Fruit fly (Drosophila melanogaster): ENCODE measurements around the gene Cht6.

The Cht6 gene

dm6 chrX:9993427-9994218 lies 23.0 kb upstream of the Cht6 start (continued):
- TF ChIP-seq Blimp-1 (GFP tag; optimal IDR thresholded peaks at IDR 0.05) (peak; percentile 76), acj6 (GFP tag; optimal IDR thresholded peaks at IDR 0.05) (peak; percentile 26), ss (GFP tag; optimal IDR thresholded peaks at IDR 0.05) (peak; percentile 63 to 71), CG10669 (GFP tag; optimal IDR thresholded peaks at IDR 0.05) (peak; percentile 12), CG3032 (tag; optimal IDR thresholded peaks at IDR 0.05) (no peak), CG11762 (GFP tag; optimal IDR thresholded peaks at IDR 0.05; ENCODE audit: insufficient read depth) (no peak), CG9139 (GFP tag; optimal IDR thresholded peaks at IDR 0.05) (no peak), achi (GFP tag; optimal IDR thresholded peaks at IDR 0.05) (no peak), CG10631 (GFP tag; optimal IDR thresholded peaks at IDR 0.05) (peak; percentile 11), CG32006 (GFP tag; optimal IDR thresholded peaks at IDR 0.05) (peak; percentile 59), Hr38 (GFP tag; optimal IDR thresholded peaks at IDR 0.05) (no peak), CG6163 (GFP tag; IDR thresholded peaks at IDR 0.05) (peak; percentile 8; the same call in 2 of the 3 replicates), CG6854 (GFP tag; optimal IDR thresholded peaks at IDR 0.05) (no peak), spab (GFP tag; optimal IDR thresholded peaks at IDR 0.05) (peak; percentile 7), eg (GFP tag; IDR thresholded peaks at IDR 0.05) (peak; percentile 65), CG6792 (GFP tag; optimal IDR thresholded peaks at IDR 0.05) (no peak), CG7368 (GFP tag; optimal IDR thresholded peaks at IDR 0.05) (no peak), net (GFP tag; optimal IDR thresholded peaks at IDR 0.05) (peak; percentile 24), CG1621 (tag; optimal IDR thresholded peaks at IDR 0.05) (no peak), CG31627 (GFP tag; optimal IDR thresholded peaks at IDR 0.05) (peak; percentile 36), Sox102F (GFP tag; optimal IDR thresholded peaks at IDR 0.05) (no peak), dsx (GFP tag; optimal IDR thresholded peaks at IDR 0.05; ENCODE audit: poor library complexity, severe bottlenecking) (no peak), Smox (GFP tag; optimal IDR thresholded peaks at IDR 0.05) (peak; percentile 1), Eip78C (GFP tag) (peak; percentile 74), CG6808 (GFP tag; optimal IDR thresholded peaks at IDR 0.05) (no peak), svp (GFP tag) (peak; percentile 64)

- TF ChIP-seq CG6163 (GFP tag; IDR thresholded peaks at IDR 0.05) (no peak), svp (GFP tag) (no peak), lz (GFP tag; optimal IDR thresholded peaks at IDR 0.05) (no peak), CG6276 (GFP tag; optimal IDR thresholded peaks at IDR 0.05) (no peak), dsx (GFP tag; optimal IDR thresholded peaks at IDR 0.05; ENCODE audit: poor library complexity, severe bottlenecking) (no peak), Ets21C (GFP tag; optimal IDR thresholded peaks at IDR 0.05) (no peak), topi (GFP tag; optimal IDR thresholded peaks at IDR 0.05) (no peak), vri (GFP tag; optimal IDR thresholded peaks at IDR 0.05) (no peak), CG4318 (GFP tag; optimal IDR thresholded peaks at IDR 0.05) (no peak), CG7368 (GFP tag; optimal IDR thresholded peaks at IDR 0.05) (no peak), achi (GFP tag; optimal IDR thresholded peaks at IDR 0.05) (no peak), CG3919 (GFP tag; optimal IDR thresholded peaks at IDR 0.05) (no peak), Gug (GFP tag; IDR thresholded peaks at IDR 0.05) (no peak), CG31627 (GFP tag; optimal IDR thresholded peaks at IDR 0.05) (no peak), CG8319 (GFP tag; optimal IDR thresholded peaks at IDR 0.05) (no peak), Lpt (GFP tag; optimal IDR thresholded peaks at IDR 0.05) (no peak), pdm3 (GFP tag; optimal IDR thresholded peaks at IDR 0.05) (no peak), dac (GFP tag; optimal IDR thresholded peaks at IDR 0.05) (no peak), Eip78C (GFP tag) (no peak)
Measured at dm6 chrX:10008576-10009260, 7.9 kb upstream of the Cht6 start, which contains the start of gene CG33557. TSS of gene CG33557 (plus strand) at chrX:10009210.
